Worm (Caenorhabditis elegans): Measurements from ENCODE around the gene F07A11.1.

ce11 chrII:11577397-11577796 is 14.5 kb downstream of the F07A11.1 start, which contains the start of gene pcs-1:
- TF ChIP-seq elt-3 (tag; optimal IDR thresholded peaks at IDR 0.05) (no peak), lin-13 (GFP tag; optimal IDR thresholded peaks at IDR 0.05) (peak; percentile 3), ceh-16 (tag; optimal IDR thresholded peaks at IDR 0.05) (no peak)

Data from whole organism, L2 larva.